Fruit fly (Drosophila melanogaster): ENCODE data around the gene GMF.

The GMF gene

DNA sequence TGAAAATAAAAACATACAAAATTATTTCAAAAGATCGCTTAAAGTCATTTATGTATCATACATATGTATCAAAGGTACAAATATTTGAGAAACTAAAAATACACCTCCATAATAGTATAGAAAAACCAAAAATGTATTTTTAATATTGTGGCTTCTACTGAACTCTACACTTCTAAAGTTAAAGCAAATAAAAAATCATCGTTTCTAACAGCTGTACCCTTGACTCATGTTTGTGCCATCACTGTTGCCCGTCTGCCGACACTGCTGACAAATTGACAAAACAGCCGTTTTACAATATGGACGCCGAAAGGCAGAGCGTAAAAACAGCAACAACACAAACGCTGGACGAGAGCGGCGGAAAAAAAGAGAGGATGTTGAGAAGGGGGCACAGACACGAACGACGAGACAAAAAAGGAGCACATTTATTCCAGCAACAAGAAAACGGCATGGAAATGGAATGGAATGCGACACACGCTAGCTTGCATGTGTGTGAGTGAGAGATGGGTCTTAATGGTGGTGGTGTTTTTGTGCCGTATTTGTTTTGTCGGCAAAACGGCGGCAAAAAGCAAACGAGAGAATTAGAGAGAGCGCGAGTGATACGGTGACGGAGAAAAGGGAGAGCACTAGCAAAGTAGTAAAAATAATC, 16.3 kb downstream of the GMF start (continued):
- TF ChIP-seq ssp (GFP tag; IDR thresholded peaks at IDR 0.05) (no peak), CG12155 (GFP tag; optimal IDR thresholded peaks at IDR 0.05) (peak; percentile 77), CG8089 (GFP tag; optimal IDR thresholded peaks at IDR 0.05) (peak; percentile 55), hkb (optimal IDR thresholded peaks at IDR 0.05) (no peak), hkb (GFP tag; IDR thresholded peaks at IDR 0.05) (no peak), CG33557 (GFP tag; optimal IDR thresholded peaks at IDR 0.05) (peak; percentile 39), CG3065 (GFP tag; optimal IDR thresholded peaks at IDR 0.05) (peak; percentile 64), Elba2 (GFP tag; optimal IDR thresholded peaks at IDR 0.05) (no peak), az2 (GFP tag; optimal IDR thresholded peaks at IDR 0.05) (peak; percentile 74), trh (GFP tag; optimal IDR thresholded peaks at IDR 0.05) (peak; percentile 55), run (tag; optimal IDR thresholded peaks at IDR 0.05) (peak; percentile 74), phol (tag; optimal IDR thresholded peaks at IDR 0.05) (peak; percentile 93), Lim3 (GFP tag; IDR thresholded peaks at IDR 0.05) (no peak), ems (GFP tag; optimal IDR thresholded peaks at IDR 0.05) (peak; percentile 21), CG31365 (tag; optimal IDR thresholded peaks at IDR 0.05) (peak; percentile 53), CG17612 (GFP tag; IDR thresholded peaks at IDR 0.05) (no peak), CG14710 (tag; optimal IDR thresholded peaks at IDR 0.05) (peak; percentile 82), CG9609 (GFP tag; optimal IDR thresholded peaks at IDR 0.05) (peak; percentile 75), Hr78 (GFP tag; optimal IDR thresholded peaks at IDR 0.05) (peak in 1 of 2 experiments; percentile 37), CG10147 (GFP tag; optimal IDR thresholded peaks at IDR 0.05) (peak; percentile 69), bigmax (GFP tag; optimal IDR thresholded peaks at IDR 0.05) (no peak), pum (GFP tag; optimal IDR thresholded peaks at IDR 0.05) (peak; percentile 71), CG17912 (GFP tag; optimal IDR thresholded peaks at IDR 0.05) (peak; percentile 40), CG17186 (GFP tag; optimal IDR thresholded peaks at IDR 0.05) (peak; percentile 24), CG30020 (tag; optimal IDR thresholded peaks at IDR 0.05) (peak; percentile 32), CG43689 (GFP tag; IDR thresholded peaks at IDR 0.05) (no peak), CG32767 (GFP tag; IDR thresholded peaks at IDR 0.05) (no peak), tio (GFP tag; optimal IDR thresholded peaks at IDR 0.05) (peak; percentile 68), CG18262 (tag; optimal IDR thresholded peaks at IDR 0.05) (peak; percentile 91), sens-2 (GFP tag; IDR thresholded peaks at IDR 0.05) (no peak), CG12942 (GFP tag; optimal IDR thresholded peaks at IDR 0.05) (peak; percentile 81), zen (tag; optimal IDR thresholded peaks at IDR 0.05) (peak; percentile 82), al (GFP tag; IDR thresholded peaks at IDR 0.05) (no peak), tx (GFP tag; optimal IDR thresholded peaks at IDR 0.05) (peak; percentile 82), Bdp1 (GFP tag; optimal IDR thresholded peaks at IDR 0.05) (peak; percentile 53), grau (tag; optimal IDR thresholded peaks at IDR 0.05) (peak; percentile 88), CG14667 (GFP tag; IDR thresholded peaks at IDR 0.05) (no peak), oc (tag; optimal IDR thresholded peaks at IDR 0.05) (peak; percentile 48), CG9215 (GFP tag; IDR thresholded peaks at IDR 0.05) (no peak), NFAT (GFP tag; IDR thresholded peaks at IDR 0.05) (no peak), nmo (GFP tag; optimal IDR thresholded peaks at IDR 0.05) (peak; percentile 83), Fer2 (tag; optimal IDR thresholded peaks at IDR 0.05) (peak; percentile 64), pzg (GFP tag; optimal IDR thresholded peaks at IDR 0.05) (peak; percentile 1), jumu (GFP tag; optimal IDR thresholded peaks at IDR 0.05) (peak; percentile 79), CG18764 (GFP tag; optimal IDR thresholded peaks at IDR 0.05) (peak; percentile 75), CG2120 (GFP tag; optimal IDR thresholded peaks at IDR 0.05) (peak; percentile 94), pb (GFP tag; optimal IDR thresholded peaks at IDR 0.05) (peak; percentile 83), CG10462 (GFP tag; optimal IDR thresholded peaks at IDR 0.05) (peak; percentile 71), dmrt99B (tag; optimal IDR thresholded peaks at IDR 0.05) (peak; percentile 85), knrl (GFP tag; IDR thresholded peaks at IDR 0.05; ENCODE audit: partially characterized antibody) (no peak), CG17802 (tag; optimal IDR thresholded peaks at IDR 0.05) (peak; percentile 56)

Data from whole organism, embryonic.